Worm (Caenorhabditis elegans): ENCODE measurements around the gene K08D8.1.

DNA sequence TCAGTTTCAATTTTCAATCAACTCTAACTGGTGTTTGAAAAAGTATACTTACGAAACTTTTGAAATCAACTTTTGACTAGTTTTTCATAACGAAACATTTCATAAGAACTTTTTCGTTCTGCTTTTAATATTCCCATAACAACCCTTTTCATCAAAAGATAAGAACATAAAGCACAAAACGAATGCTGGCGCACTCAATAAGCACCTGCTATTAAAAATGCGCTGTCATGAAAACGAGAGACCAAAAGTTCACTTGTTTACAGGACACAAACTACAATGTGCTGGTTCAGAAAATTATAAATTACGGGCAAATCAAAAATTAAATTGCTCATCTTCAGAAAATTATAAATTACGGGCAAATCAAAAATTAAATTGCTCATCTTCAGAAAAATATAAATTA, 1.2 kb upstream of the K08D8.1 start:
- TF ChIP-seq pha-4 (tag; optimal IDR thresholded peaks at IDR 0.05) (no peak), pag-3 (tag; optimal IDR thresholded peaks at IDR 0.05; ENCODE audit: borderline replicate concordance) (no peak), pat-9 (tag; optimal IDR thresholded peaks at IDR 0.05) (no peak), ceh-2 (tag; optimal IDR thresholded peaks at IDR 0.05) (no peak), elt-2 (tag; optimal IDR thresholded peaks at IDR 0.05) (no peak), hlh-30 (tag; optimal IDR thresholded peaks at IDR 0.05; ENCODE audit: insufficient read depth) (no peak)

Measured in whole organism, late embryonic.